Worm (Caenorhabditis elegans): ENCODE data around the gene cpg-18.
A peak's percentile ranks its signal among the peaks of the same experiment; 100 is the strongest.

The cpg-18 gene

ce11 chrIV:5757762-5758161, 22.9 kb downstream of the cpg-18 start, which contains the start of gene nhr-46:
TSS of gene nhr-46 (minus strand) at chrIV:5757862.
- no peak for TF ChIP-seq ztf-11 (tag; optimal IDR thresholded peaks at IDR 0.05)
- no peak for TF ChIP-seq nhr-10 (tag; optimal IDR thresholded peaks at IDR 0.05)
- no peak for TF ChIP-seq dmd-4 (tag; optimal IDR thresholded peaks at IDR 0.05)
- TF ChIP-seq sma-3 (GFP tag; optimal IDR thresholded peaks at IDR 0.05), result no peak
- no peak for TF ChIP-seq skn-1 (tag; optimal IDR thresholded peaks at IDR 0.05)
- TF ChIP-seq crh-2 (tag; optimal IDR thresholded peaks at IDR 0.05), result no peak
- TF ChIP-seq nhr-12 (tag; optimal IDR thresholded peaks at IDR 0.05), result no peak
- no peak for TF ChIP-seq peb-1 (tag; optimal IDR thresholded peaks at IDR 0.05)

ce11 chrIV:5758695-5759094, 23.9 kb downstream of the cpg-18 start:
- TF ChIP-seq elt-1 (tag; optimal IDR thresholded peaks at IDR 0.05) (peak; percentile 54), sma-9 (GFP tag; optimal IDR thresholded peaks at IDR 0.05) (peak; percentile 15), sma-9 (tag; optimal IDR thresholded peaks at IDR 0.05) (no peak), ceh-16 (tag; optimal IDR thresholded peaks at IDR 0.05) (peak; percentile 0), ztf-4 (tag; optimal IDR thresholded peaks at IDR 0.05) (no peak)

ce11 chrIV:5760656-5761055, 25.8 kb downstream of the cpg-18 start:
- TF ChIP-seq unc-62 (GFP tag; optimal IDR thresholded peaks at IDR 0.05), result no peak
- no peak for TF ChIP-seq mdl-1 (tag; optimal IDR thresholded peaks at IDR 0.05)
- no peak for TF ChIP-seq F13H6.1 (tag; optimal IDR thresholded peaks at IDR 0.05)
- TF ChIP-seq lsy-2 (tag; optimal IDR thresholded peaks at IDR 0.05), result no peak

- TF ChIP-seq sma-9 (GFP tag; optimal IDR thresholded peaks at IDR 0.05) (peak; percentile 13), sma-9 (tag; optimal IDR thresholded peaks at IDR 0.05) (no peak), ZK546.5 (tag; optimal IDR thresholded peaks at IDR 0.05) (no peak)
Measured at ce11 chrIV:5761211-5761907, 26.5 kb downstream of the cpg-18 start.

- TF ChIP-seq nhr-23 (tag; optimal IDR thresholded peaks at IDR 0.05) (no peak), fos-1 (tag; optimal IDR thresholded peaks at IDR 0.05) (peak; percentile 82), nhr-25 (tag; optimal IDR thresholded peaks at IDR 0.05) (peak; percentile 43), mbf-1 (tag; optimal IDR thresholded peaks at IDR 0.05) (no peak), lsy-2 (tag; optimal IDR thresholded peaks at IDR 0.05) (no peak), nhr-21 (tag; optimal IDR thresholded peaks at IDR 0.05) (peak; percentile 36), nhr-6 (tag; optimal IDR thresholded peaks at IDR 0.05) (no peak), sma-9 (GFP tag; optimal IDR thresholded peaks at IDR 0.05) (peak; percentile 88), sma-9 (tag; optimal IDR thresholded peaks at IDR 0.05) (no peak), ceh-16 (tag; optimal IDR thresholded peaks at IDR 0.05) (no peak), elt-3 (tag; optimal IDR thresholded peaks at IDR 0.05) (no peak), gmeb-1 (tag; optimal IDR thresholded peaks at IDR 0.05) (peak; percentile 4), crh-2 (tag; optimal IDR thresholded peaks at IDR 0.05) (peak; percentile 50), unc-62 (GFP tag; optimal IDR thresholded peaks at IDR 0.05) (no peak), F13H6.1 (tag; optimal IDR thresholded peaks at IDR 0.05) (peak; percentile 11), ztf-11 (tag; optimal IDR thresholded peaks at IDR 0.05) (no peak), zag-1 (tag; optimal IDR thresholded peaks at IDR 0.05) (no peak), sem-4 (tag; optimal IDR thresholded peaks at IDR 0.05) (no peak), nhr-129 (tag; optimal IDR thresholded peaks at IDR 0.05) (peak; percentile 34), nhr-77 (tag; optimal IDR thresholded peaks at IDR 0.05) (no peak), Y55F3AM.14 (GFP tag; optimal IDR thresholded peaks at IDR 0.05) (no peak)
Measured at ce11 chrIV:5762770-5763169, 27.9 kb downstream of the cpg-18 start.

- no peak for TF ChIP-seq nhr-129 (tag; optimal IDR thresholded peaks at IDR 0.05)
- no peak for TF ChIP-seq elt-1 (tag; optimal IDR thresholded peaks at IDR 0.05)
- TF ChIP-seq sma-3 (GFP tag; optimal IDR thresholded peaks at IDR 0.05), result peak; percentile 81
- no peak for TF ChIP-seq ztf-11 (tag; optimal IDR thresholded peaks at IDR 0.05)
- no peak for TF ChIP-seq dmd-4 (tag; optimal IDR thresholded peaks at IDR 0.05)
- peak; percentile 98 for TF ChIP-seq sma-9 (GFP tag; optimal IDR thresholded peaks at IDR 0.05)
- TF ChIP-seq sma-9 (tag; optimal IDR thresholded peaks at IDR 0.05), result no peak
- TF ChIP-seq nhr-11 (tag; optimal IDR thresholded peaks at IDR 0.05), result no peak
- TF ChIP-seq mbf-1 (tag; optimal IDR thresholded peaks at IDR 0.05), result no peak
- TF ChIP-seq snpc-4 (tag; optimal IDR thresholded peaks at IDR 0.05), result no peak
- no peak for TF ChIP-seq peb-1 (tag; optimal IDR thresholded peaks at IDR 0.05)
- TF ChIP-seq nhr-21 (tag; optimal IDR thresholded peaks at IDR 0.05), result peak; percentile 97
- peak; percentile 88 for TF ChIP-seq nhr-25 (tag; optimal IDR thresholded peaks at IDR 0.05)
- TF ChIP-seq unc-62 (GFP tag; optimal IDR thresholded peaks at IDR 0.05), result no peak
- no peak for TF ChIP-seq ceh-82 (tag; optimal IDR thresholded peaks at IDR 0.05)
- no peak for TF ChIP-seq sem-4 (tag; optimal IDR thresholded peaks at IDR 0.05)
- TF ChIP-seq nhr-77 (tag; optimal IDR thresholded peaks at IDR 0.05), result no peak
- no peak for TF ChIP-seq nhr-10 (tag; optimal IDR thresholded peaks at IDR 0.05)
- no peak for TF ChIP-seq mab-5 (tag; optimal IDR thresholded peaks at IDR 0.05)
- TF ChIP-seq ztf-4 (tag; optimal IDR thresholded peaks at IDR 0.05), result no peak
- TF ChIP-seq nhr-237 (tag; optimal IDR thresholded peaks at IDR 0.05), result no peak
- peak; percentile 88 for TF ChIP-seq crh-2 (tag; optimal IDR thresholded peaks at IDR 0.05)
- TF ChIP-seq zag-1 (tag; optimal IDR thresholded peaks at IDR 0.05), result no peak
- TF ChIP-seq Y55F3AM.14 (GFP tag; optimal IDR thresholded peaks at IDR 0.05), result no peak
- TF ChIP-seq ztf-1 (GFP tag; conservative IDR thresholded peaks at IDR 0.05), result no peak
- peak in 1 of 2 experiments; percentile 16 for TF ChIP-seq mdl-1 (tag; optimal IDR thresholded peaks at IDR 0.05)
- no peak for TF ChIP-seq elt-3 (tag; optimal IDR thresholded peaks at IDR 0.05)
- peak; percentile 68 for TF ChIP-seq nhr-6 (tag; optimal IDR thresholded peaks at IDR 0.05)
- TF ChIP-seq gmeb-1 (tag; optimal IDR thresholded peaks at IDR 0.05), result peak; percentile 0
- TF ChIP-seq nhr-12 (tag; optimal IDR thresholded peaks at IDR 0.05), result no peak
- TF ChIP-seq unc-55 (GFP tag; optimal IDR thresholded peaks at IDR 0.05), result no peak
- TF ChIP-seq egl-27 (tag; optimal IDR thresholded peaks at IDR 0.05), result peak; percentile 51
Measured at ce11 chrIV:5764392-5764791, 29.6 kb downstream of the cpg-18 start.
